Fruit fly (Drosophila melanogaster) whole organism, embryonic: ENCODE measurements around the gene pav.

Source experiments
- Atf6 ChIP-seq: fragments of 200-800 bp; sonication (Bioruptor generic); IDR thresholded peaks from 2 replicates; pipeline ENCODE4 v1.3.6; 2022; ENCODE audit warnings: missing biosample characterization, missing genetic modification characterization
- CG10462 ChIP-seq: fragments of 200-800 bp; sonication (Bioruptor generic); optimal IDR thresholded peaks from 2 replicates; lab custom pipeline; 2016; ENCODE audit warnings: missing biosample characterization, missing genetic modification characterization
- CG11504 ChIP-seq: fragments of 200-800 bp; sonication (Bioruptor generic); optimal IDR thresholded peaks from 3 replicates; lab custom pipeline; 2019; ENCODE audit warnings: missing biosample characterization, mild to moderate bottlenecking, missing genetic modification characterization, moderate library complexity
- CG12155 ChIP-seq: fragments of 200-800 bp; sonication (Bioruptor generic); optimal IDR thresholded peaks from 3 replicates; lab custom pipeline; 2016; ENCODE audit warnings: missing biosample characterization, missing genetic modification characterization
- CG12299 ChIP-seq: fragments of 200-800 bp; sonication (Bioruptor generic); optimal IDR thresholded peaks from 2 replicates; lab custom pipeline; 2018; ENCODE audit warnings: missing biosample characterization, mild to moderate bottlenecking, missing genetic modification characterization
- CG1602 ChIP-seq: fragments of 200-800 bp; sonication (Bioruptor generic); optimal IDR thresholded peaks from 3 replicates; lab custom pipeline; 2016; ENCODE audit warnings: missing biosample characterization, missing genetic modification characterization
- CG16813 ChIP-seq: fragments of 200-800 bp; sonication (Bioruptor generic); IDR thresholded peaks from 3 replicates; pipeline ENCODE4 v1.3.6; 2022; ENCODE audit warnings: missing biosample characterization, missing genetic modification characterization; ENCODE audit not compliant: partially characterized antibody
- CG17186 ChIP-seq: fragments of 200-800 bp; sonication (Bioruptor generic); optimal IDR thresholded peaks from 3 replicates; lab custom pipeline; 2017; ENCODE audit warnings: missing biosample characterization, missing genetic modification reagents, missing genetic modification characterization
- CG17802 ChIP-seq: fragments of 200-800 bp; sonication (Bioruptor generic); optimal IDR thresholded peaks from 2 replicates; lab custom pipeline; 2018; ENCODE audit warnings: missing biosample characterization, mild to moderate bottlenecking, missing genetic modification characterization, moderate library complexity
- CG18764 ChIP-seq: fragments of 200-800 bp; sonication (Bioruptor generic); optimal IDR thresholded peaks from 3 replicates; lab custom pipeline; 2016; ENCODE audit warnings: missing biosample characterization, missing genetic modification characterization
- CG30020 ChIP-seq: fragments of 200-800 bp; optimal IDR thresholded peaks from 2 replicates; lab custom pipeline; 2019; ENCODE audit warnings: missing biosample characterization, mild to moderate bottlenecking, missing genetic modification characterization, moderate library complexity
- CG4617 ChIP-seq: fragments of 200-800 bp; sonication (Bioruptor generic); optimal IDR thresholded peaks from 3 replicates; lab custom pipeline; 2016; ENCODE audit warnings: missing biosample characterization, missing genetic modification characterization, borderline replicate concordance
- CG7357 ChIP-seq: fragments of 200-800 bp; sonication (Bioruptor generic); IDR thresholded peaks from 3 replicates; pipeline ENCODE4 v1.3.6; 2022; ENCODE audit warnings: missing biosample characterization, missing genetic modification characterization
- Dbx ChIP-seq: fragments of 200-800 bp; sonication (Bioruptor generic); IDR thresholded peaks from 3 replicates; pipeline ENCODE4 v1.3.6; 2022; ENCODE audit warnings: missing biosample characterization, missing genetic modification characterization
- Dek ChIP-seq: fragments of 200-800 bp; sonication (Bioruptor generic); optimal IDR thresholded peaks from 3 replicates; lab custom pipeline; 2019; ENCODE audit warnings: missing biosample characterization, mild to moderate bottlenecking, missing genetic modification characterization, moderate library complexity
- Elba2 ChIP-seq: fragments of 200-800 bp; sonication (Bioruptor generic); optimal IDR thresholded peaks from 3 replicates; lab custom pipeline; 2016; ENCODE audit warnings: missing biosample characterization, missing genetic modification characterization
- HLH54F ChIP-seq: fragments of 200-800 bp; sonication (Bioruptor generic); optimal IDR thresholded peaks from 3 replicates; lab custom pipeline; 2016; ENCODE audit warnings: missing biosample characterization, missing genetic modification characterization
- MESR4 ChIP-seq: fragments of 200-800 bp; sonication (Bioruptor generic); optimal IDR thresholded peaks from 2 replicates; lab custom pipeline; 2018; ENCODE audit warnings: missing biosample characterization, mild to moderate bottlenecking, missing genetic modification characterization, moderate library complexity
- Opbp ChIP-seq: fragments of 200-800 bp; sonication (Bioruptor generic); IDR thresholded peaks from 3 replicates; pipeline ENCODE4 v1.3.6; 2022; ENCODE audit warnings: missing biosample characterization, missing genetic modification characterization; ENCODE audit not compliant: partially characterized antibody
- PHDP ChIP-seq: fragments of 200-800 bp; sonication (Bioruptor generic); optimal IDR thresholded peaks from 3 replicates; lab custom pipeline; 2018; ENCODE audit warnings: missing biosample characterization, mild to moderate bottlenecking, missing genetic modification characterization, moderate library complexity
- Spps ChIP-seq: fragments of 200-800 bp; sonication (Bioruptor generic); optimal IDR thresholded peaks from 2 replicates; lab custom pipeline; 2018; ENCODE audit warnings: missing biosample characterization, mild to moderate bottlenecking, missing genetic modification characterization
- Sry-δ ChIP-seq: fragments of 200-800 bp; sonication (Bioruptor generic); optimal IDR thresholded peaks from 2 replicates; lab custom pipeline; 2016; ENCODE audit warnings: missing biosample characterization, missing genetic modification characterization
- Stat92E ChIP-seq, 3 experiments: fragments of >200 bp in 2 of 3; fragments of 200-800 bp in 1 of 3; sonication (Bioruptor generic) in 1 of 3; optimal IDR thresholded peaks; 2 replicates each; lab custom pipeline; 2017 to 2019; ENCODE audit warnings: missing biosample characterization in 3 of 3, missing genetic modification characterization in 3 of 3, mild to moderate bottlenecking in 1 of 3, moderate library complexity in 1 of 3
- Xbp1 ChIP-seq: fragments of 200-800 bp; sonication (Bioruptor generic); optimal IDR thresholded peaks from 3 replicates; lab custom pipeline; 2016; ENCODE audit warnings: missing biosample characterization, mild to moderate bottlenecking, missing genetic modification characterization
- bab2 ChIP-seq: fragments of 200-800 bp; sonication (Bioruptor generic); optimal IDR thresholded peaks from 2 replicates; lab custom pipeline; 2016; ENCODE audit warnings: missing biosample characterization, missing genetic modification characterization
- btn ChIP-seq: fragments of 200-800 bp; sonication (Bioruptor generic); optimal IDR thresholded peaks from 2 replicates; lab custom pipeline; 2016; ENCODE audit warnings: missing biosample characterization, missing genetic modification characterization
- cas ChIP-seq: fragments of 200-800 bp; sonication (Bioruptor generic); IDR thresholded peaks from 2 replicates; pipeline ENCODE4 v1.3.6; 2022; ENCODE audit warnings: missing biosample characterization, missing genetic modification characterization
- chif ChIP-seq, 2 experiments: fragments of 200-800 bp; sonication (Bioruptor generic); optimal IDR thresholded peaks; 3 replicates each; lab custom pipeline; 2016; ENCODE audit warnings: missing biosample characterization in 2 of 2, missing genetic modification characterization in 2 of 2
- crc ChIP-seq: fragments of 200-800 bp; sonication (Bioruptor generic); optimal IDR thresholded peaks from 2 replicates; lab custom pipeline; 2016; ENCODE audit warnings: missing biosample characterization, missing genetic modification characterization
- crp ChIP-seq, 2 experiments: fragments of 200-800 bp; sonication (Bioruptor generic); optimal IDR thresholded peaks; 2 replicates in 1 of 2; 3 replicates in 1 of 2; lab custom pipeline; 2017; ENCODE audit warnings: missing biosample characterization in 2 of 2, missing genetic modification characterization in 2 of 2, mild to moderate bottlenecking in 1 of 2, moderate library complexity in 1 of 2
- dimm ChIP-seq: fragments of 200-800 bp; sonication (Bioruptor generic); IDR thresholded peaks from 2 replicates; pipeline ENCODE4 v1.3.6; 2022; ENCODE audit warnings: missing biosample characterization, missing genetic modification characterization
- disco-r ChIP-seq: fragments of 200-800 bp; sonication (Bioruptor generic); optimal IDR thresholded peaks from 2 replicates; lab custom pipeline; 2016; ENCODE audit warnings: missing biosample characterization, missing genetic modification characterization
- dm ChIP-seq: fragments of 200-800 bp; sonication (Bioruptor generic); optimal IDR thresholded peaks from 3 replicates; lab custom pipeline; 2016; ENCODE audit warnings: missing biosample characterization, missing genetic modification characterization
- dmrt99B ChIP-seq: fragments of 200-800 bp; sonication (Bioruptor generic); optimal IDR thresholded peaks from 2 replicates; lab custom pipeline; 2018; ENCODE audit warnings: missing biosample characterization, mild to moderate bottlenecking, missing genetic modification characterization, moderate library complexity
- en ChIP-seq: fragments of 200-800 bp; sonication (Bioruptor generic); optimal IDR thresholded peaks from 2 replicates; lab custom pipeline; 2016; ENCODE audit warnings: missing biosample characterization, missing genetic modification characterization
- esg ChIP-seq: fragments of 200-800 bp; sonication (Bioruptor generic); conservative IDR thresholded peaks from 2 replicates; pipeline ENCODE4 v1.3.6; 2022; ENCODE audit warnings: missing biosample characterization, missing genetic modification characterization
- gce ChIP-seq: fragments of 200-800 bp; sonication (Bioruptor generic); IDR thresholded peaks from 3 replicates; pipeline ENCODE4 v1.3.6; 2022; ENCODE audit warnings: missing biosample characterization, missing genetic modification characterization
- hb ChIP-seq: fragments of 200-800 bp; sonication (Bioruptor generic); IDR thresholded peaks from 3 replicates; pipeline ENCODE4 v1.3.6; 2022; ENCODE audit warnings: missing biosample characterization, missing genetic modification characterization; ENCODE audit not compliant: partially characterized antibody
- hkb ChIP-seq, 2 experiments: fragments of 200-800 bp in 1 of 2; fragments of >200 bp in 1 of 2; sonication (Bioruptor generic) in 1 of 2; IDR thresholded peaks in 1 of 2; optimal IDR thresholded peaks in 1 of 2; 2 replicates each; pipeline versions ENCODE4 v1.3.6 to Lab custom; 2017 to 2022; ENCODE audit warnings: missing biosample characterization in 1 of 2, missing genetic modification characterization in 1 of 2
- luna ChIP-seq: fragments of 200-800 bp; sonication (Bioruptor generic); optimal IDR thresholded peaks from 2 replicates; lab custom pipeline; 2016; ENCODE audit warnings: missing biosample characterization, missing genetic modification characterization
- oc ChIP-seq: fragments of 200-800 bp; sonication (Bioruptor generic); optimal IDR thresholded peaks from 2 replicates; lab custom pipeline; 2018; ENCODE audit warnings: missing biosample characterization, mild to moderate bottlenecking, missing genetic modification characterization, moderate library complexity
- pfk ChIP-seq: fragments of 200-800 bp; sonication (Bioruptor generic); optimal IDR thresholded peaks from 2 replicates; lab custom pipeline; 2018; ENCODE audit warnings: missing biosample characterization, mild to moderate bottlenecking, missing genetic modification characterization, moderate library complexity
- run ChIP-seq: fragments of 200-800 bp; sonication (Bioruptor generic); optimal IDR thresholded peaks from 3 replicates; lab custom pipeline; 2018; ENCODE audit warnings: missing biosample characterization, mild to moderate bottlenecking, missing genetic modification characterization
- schlank ChIP-seq: fragments of 200-800 bp; sonication (Bioruptor generic); optimal IDR thresholded peaks from 2 replicates; lab custom pipeline; 2018; ENCODE audit warnings: missing biosample characterization, mild to moderate bottlenecking, missing genetic modification characterization
- so ChIP-seq: fragments of 200-800 bp; sonication (Bioruptor generic); IDR thresholded peaks from 3 replicates; pipeline ENCODE4 v1.3.6; 2022; ENCODE audit warnings: missing biosample characterization, missing genetic modification characterization
- sug ChIP-seq: fragments of 200-800 bp; optimal IDR thresholded peaks from 2 replicates; lab custom pipeline; 2019; ENCODE audit warnings: missing biosample characterization, mild to moderate bottlenecking, missing genetic modification characterization, moderate library complexity
- usp ChIP-seq: fragments of >200 bp; optimal IDR thresholded peaks from 2 replicates; lab custom pipeline; 2017; ENCODE audit warnings: missing biosample characterization, missing genetic modification characterization
- vfl ChIP-seq: fragments of 200-800 bp; sonication (Bioruptor generic); optimal IDR thresholded peaks from 2 replicates; lab custom pipeline; 2016; ENCODE audit warnings: missing biosample characterization, missing genetic modification characterization
- zen ChIP-seq: fragments of 200-800 bp; sonication (Bioruptor generic); optimal IDR thresholded peaks from 3 replicates; lab custom pipeline; 2018; ENCODE audit warnings: missing biosample characterization, mild to moderate bottlenecking, missing genetic modification characterization, moderate library complexity

Gene pav

DNA sequence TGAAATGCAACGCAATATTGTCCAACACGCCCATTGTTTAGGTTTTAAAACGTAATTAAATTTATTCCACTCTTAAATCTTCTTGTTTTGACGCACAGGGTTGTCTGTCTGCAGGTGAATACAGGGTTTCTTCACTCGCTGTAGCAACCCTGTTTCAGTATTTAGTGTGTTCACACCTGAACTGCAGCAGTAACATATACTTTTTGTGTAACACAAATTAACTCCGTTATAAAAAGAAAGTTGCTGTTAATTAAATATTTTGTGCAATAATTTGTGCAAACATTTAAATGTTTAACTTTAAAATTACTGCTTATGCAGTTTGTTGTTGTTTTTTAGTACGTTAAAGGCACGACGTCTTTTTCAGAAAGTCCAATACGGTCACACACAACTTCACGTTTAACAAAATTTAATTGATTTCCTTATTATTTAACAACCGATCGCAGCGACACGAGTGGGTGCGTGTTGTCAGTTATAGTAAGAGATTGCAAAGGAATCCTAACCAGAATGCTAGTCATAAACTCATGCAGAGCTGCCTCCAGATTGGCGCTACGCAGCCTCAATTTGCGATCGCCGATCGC lies 49.7 kb downstream of the pav start, which contains the start of the genes CG15012 and Fdx2 (continued):
- TF ChIP-seq hkb (optimal IDR thresholded peaks at IDR 0.05; lab: Kevin White, UChicago) (no peak), hkb (GFP tag; IDR thresholded peaks at IDR 0.05; lab: Robert Waterston, UW) (no peak), HLH54F (peak; percentile 22), en (no peak), MESR4 (GFP tag; lab: Kevin White, UChicago) (peak; percentile 84), Atf6 (GFP tag; lab: Robert Waterston, UW) (no peak), dmrt99B (no peak), zen (tag; lab: Kevin White, UChicago) (peak; percentile 61), CG12155 (GFP tag; lab: Kevin White, UChicago) (peak; percentile 12), CG4617 (GFP tag; lab: Kevin White, UChicago) (peak; percentile 96), CG11504 (tag; lab: Kevin White, UChicago) (no peak), vfl (GFP tag; lab: Kevin White, UChicago) (no peak), chif (GFP tag; optimal IDR thresholded peaks at IDR 0.05; lab: Kevin White, UChicago) (peak in 1 of 2 experiments; percentile 21), hb (GFP tag; lab: Robert Waterston, UW) (no peak), CG16813 (GFP tag; lab: Robert Waterston, UW) (0 out of 3 replicates have a peak, but pooled peaks have one; percentile 37), usp (GFP tag; lab: Kevin White, UChicago) (no peak), crp (GFP tag; optimal IDR thresholded peaks at IDR 0.05; lab: Kevin White, UChicago) (peak in 1 of 2 experiments; percentile 29), dimm (GFP tag; lab: Robert Waterston, UW) (no peak), cas (GFP tag; lab: Robert Waterston, UW) (no peak), Sry-δ (peak; percentile 50), so (no peak), Dbx (GFP tag; lab: Robert Waterston, UW) (no peak), Spps (tag; lab: Kevin White, UChicago) (no peak), oc (tag; lab: Kevin White, UChicago) (no peak), Dek (tag; lab: Kevin White, UChicago) (no peak), run (tag; lab: Kevin White, UChicago) (no peak), sug (tag; lab: Kevin White, UChicago) (peak; percentile 27), dm (peak; percentile 71), Opbp (peak; percentile 36; the same call in 1 of the 3 replicates), CG30020 (tag; lab: Kevin White, UChicago) (peak; percentile 84), pfk (GFP tag; lab: Kevin White, UChicago) (no peak), PHDP (tag; lab: Kevin White, UChicago) (peak; percentile 13), schlank (tag; lab: Kevin White, UChicago) (no peak), btn (GFP tag; lab: Kevin White, UChicago) (no peak), disco-r (GFP tag; lab: Kevin White, UChicago) (no peak), luna (no peak), Xbp1 (GFP tag; lab: Kevin White, UChicago) (peak; percentile 42), Stat92E (GFP tag; optimal IDR thresholded peaks at IDR 0.05; lab: Kevin White, UChicago) (no peak), CG18764 (GFP tag; lab: Kevin White, UChicago) (no peak), gce (GFP tag; lab: Robert Waterston, UW) (no peak), CG12299 (tag; lab: Kevin White, UChicago) (peak; percentile 15), bab2 (GFP tag; lab: Kevin White, UChicago) (peak; percentile 53), CG17802 (tag; lab: Kevin White, UChicago) (peak; percentile 88), Elba2 (no peak), CG10462 (no peak), CG17186 (GFP tag; lab: Kevin White, UChicago) (peak; percentile 2), CG7357 (GFP tag; lab: Robert Waterston, UW) (peak; percentile 98), CG1602 (GFP tag; lab: Kevin White, UChicago) (no peak), esg (no peak), crc (GFP tag; lab: Kevin White, UChicago) (no peak)
